Worm (Caenorhabditis elegans) whole organism, mixed stage, embryonic: ENCODE results near the gene Y50D4A.4.
A peak's percentile ranks its signal among the peaks of the same experiment; 100 is the strongest.

ENCODE experiments used
- M03D4.4 ChIP-seq: sonication (generic microtip); optimal IDR thresholded peaks from 2 replicates; lab custom pipeline; 2017; ENCODE audit warnings: mild to moderate bottlenecking, missing genetic modification characterization, missing compliant biosample characterization
- bed-3 ChIP-seq: fragments of 200-800 bp; sonication (Bioruptor generic); optimal IDR thresholded peaks from 3 replicates; lab custom pipeline; 2018; ENCODE audit warnings: mild to moderate bottlenecking, missing genetic modification characterization, moderate library complexity, missing compliant biosample characterization
- blmp-1 ChIP-seq: fragments of 150-350 bp; optimal IDR thresholded peaks from 2 replicates; lab custom pipeline; 2014; ENCODE audit warnings: missing biosample characterization, missing genetic modification characterization
- ceh-39 ChIP-seq: fragments of 150-350 bp; optimal IDR thresholded peaks from 2 replicates; lab custom pipeline; 2014; ENCODE audit warnings: missing biosample characterization, missing genetic modification characterization
- ceh-83 ChIP-seq: fragments of 200-800 bp; sonication (Bioruptor generic); optimal IDR thresholded peaks from 2 replicates; lab custom pipeline; 2018; ENCODE audit warnings: mild to moderate bottlenecking, missing genetic modification characterization, missing compliant biosample characterization
- ces-1 ChIP-seq: fragments of 150-350 bp; optimal IDR thresholded peaks from 2 replicates; lab custom pipeline; 2014; ENCODE audit warnings: missing biosample characterization, missing genetic modification reagents, missing genetic modification characterization
- cnd-1 ChIP-seq: fragments of 200-800 bp; sonication (Bioruptor generic); optimal IDR thresholded peaks from 2 replicates; lab custom pipeline; 2018; ENCODE audit warnings: mild to moderate bottlenecking, missing genetic modification characterization, missing compliant biosample characterization
- elt-1 ChIP-seq: sonication (generic microtip); optimal IDR thresholded peaks from 2 replicates; lab custom pipeline; 2017; ENCODE audit warnings: missing genetic modification characterization, mild to moderate bottlenecking, missing compliant biosample characterization, antibody characterized with exemption, moderate library complexity, borderline replicate concordance; ENCODE audit not compliant: insufficient read depth
- elt-3 ChIP-seq: fragments of 150-350 bp; optimal IDR thresholded peaks from 2 replicates; lab custom pipeline; 2014; ENCODE audit warnings: missing biosample characterization, missing genetic modification characterization
- ham-2 ChIP-seq: fragments of 200-800 bp; sonication (Bioruptor generic); optimal IDR thresholded peaks from 2 replicates; lab custom pipeline; 2018; ENCODE audit warnings: mild to moderate bottlenecking, missing genetic modification characterization, missing compliant biosample characterization
- hlh-1 ChIP-seq: fragments of 150-350 bp; optimal IDR thresholded peaks from 2 replicates; lab custom pipeline; 2014; ENCODE audit warnings: missing biosample characterization, missing genetic modification reagents, missing genetic modification characterization
- lin-13 ChIP-seq: fragments of 150-350 bp; optimal IDR thresholded peaks from 2 replicates; lab custom pipeline; 2014; ENCODE audit warnings: missing biosample characterization, missing genetic modification characterization
- mab-5 ChIP-seq: fragments of 150-350 bp; optimal IDR thresholded peaks from 2 replicates; lab custom pipeline; 2014; ENCODE audit warnings: missing biosample characterization, missing genetic modification characterization
- mep-1 ChIP-seq: fragments of 150-350 bp; optimal IDR thresholded peaks from 2 replicates; lab custom pipeline; 2017; ENCODE audit warnings: missing biosample characterization, missing genetic modification reagents, missing genetic modification characterization, inconsistent platforms
- mls-2 ChIP-seq: sonication (generic microtip); optimal IDR thresholded peaks from 2 replicates; lab custom pipeline; 2016; ENCODE audit warnings: mild to moderate bottlenecking, missing genetic modification characterization, moderate library complexity, missing compliant biosample characterization
- nhr-12 ChIP-seq: fragments of 150-350 bp; optimal IDR thresholded peaks from 2 replicates; lab custom pipeline; 2014; ENCODE audit warnings: missing biosample characterization, missing genetic modification characterization
- nhr-2 ChIP-seq: fragments of 150-350 bp; optimal IDR thresholded peaks from 2 replicates; lab custom pipeline; 2014; ENCODE audit warnings: missing biosample characterization, missing genetic modification characterization
- nhr-76 ChIP-seq: sonication (generic microtip); optimal IDR thresholded peaks from 2 replicates; lab custom pipeline; 2017; ENCODE audit warnings: missing biosample characterization, missing genetic modification characterization
- pha-4 ChIP-seq: fragments of 150-350 bp; optimal IDR thresholded peaks from 2 replicates; lab custom pipeline; 2018; ENCODE audit warnings: missing biosample characterization, missing genetic modification reagents, missing genetic modification characterization
- sem-2 ChIP-seq: fragments of 200-800 bp; sonication (Bioruptor generic); optimal IDR thresholded peaks from 2 replicates; lab custom pipeline; 2018; ENCODE audit warnings: mild to moderate bottlenecking, missing genetic modification characterization, missing compliant biosample characterization
- snpc-4 ChIP-seq: fragments of 150-350 bp; optimal IDR thresholded peaks from 2 replicates; lab custom pipeline; 2014; ENCODE audit warnings: missing biosample characterization, missing genetic modification characterization
- sptf-1 ChIP-seq: sonication (generic microtip); optimal IDR thresholded peaks from 2 replicates; lab custom pipeline; 2017; ENCODE audit warnings: mild to moderate bottlenecking, missing genetic modification characterization, moderate library complexity, missing compliant biosample characterization
- unc-120 ChIP-seq: sonication (generic microtip); optimal IDR thresholded peaks from 2 replicates; lab custom pipeline; 2017; ENCODE audit warnings: missing genetic modification characterization, missing compliant biosample characterization; ENCODE audit not compliant: poor library complexity, severe bottlenecking
- unc-62 ChIP-seq: fragments of 150-350 bp; optimal IDR thresholded peaks from 2 replicates; lab custom pipeline; 2014; ENCODE audit warnings: missing biosample characterization, missing genetic modification reagents, missing genetic modification characterization
- zip-8 ChIP-seq: fragments of 150-350 bp; optimal IDR thresholded peaks from 2 replicates; lab custom pipeline; 2014; ENCODE audit warnings: missing biosample characterization, missing genetic modification characterization

The Y50D4A.4 gene

ce11 chrV:1227756-1228665, 32.1 kb upstream of the Y50D4A.4 start:
- TF ChIP-seq nhr-12: no peak
- peak; percentile 88 for TF ChIP-seq ces-1 (GFP tag; lab: Kevin White, UChicago)
- TF ChIP-seq ham-2 (GFP tag; lab: Kevin White, UChicago): no peak
- TF ChIP-seq pha-4 (tag; lab: Kevin White, UChicago): no peak
- TF ChIP-seq zip-8: peak; percentile 57
- TF ChIP-seq unc-62 (GFP tag; lab: Kevin White, UChicago): peak; percentile 81
- peak; percentile 18 for TF ChIP-seq nhr-2 (tag; lab: Kevin White, UChicago)
- no peak for TF ChIP-seq mep-1

ce11 chrV:1226239-1226638, 30.3 kb upstream of the Y50D4A.4 start:
- TF ChIP-seq ces-1 (GFP tag; lab: Kevin White, UChicago) (no peak), cnd-1 (tag; lab: Kevin White, UChicago) (no peak), mab-5 (tag; lab: Kevin White, UChicago) (no peak), M03D4.4 (tag; lab: Kevin White, UChicago) (no peak), unc-120 (tag; lab: Kevin White, UChicago) (no peak), lin-13 (tag; lab: Kevin White, UChicago) (no peak), bed-3 (GFP tag; lab: Kevin White, UChicago) (no peak), elt-3 (no peak), ceh-39 (tag; lab: Kevin White, UChicago) (no peak), sem-2 (GFP tag; lab: Kevin White, UChicago) (no peak), hlh-1 (tag; lab: Kevin White, UChicago) (no peak), zip-8 (no peak), mep-1 (no peak)

- peak; percentile 98 for TF ChIP-seq ces-1 (GFP tag; lab: Kevin White, UChicago)
- TF ChIP-seq pha-4 (tag; lab: Kevin White, UChicago): no peak
Measured at ce11 chrV:1223559-1223958, 27.6 kb upstream of the Y50D4A.4 start.

DNA sequence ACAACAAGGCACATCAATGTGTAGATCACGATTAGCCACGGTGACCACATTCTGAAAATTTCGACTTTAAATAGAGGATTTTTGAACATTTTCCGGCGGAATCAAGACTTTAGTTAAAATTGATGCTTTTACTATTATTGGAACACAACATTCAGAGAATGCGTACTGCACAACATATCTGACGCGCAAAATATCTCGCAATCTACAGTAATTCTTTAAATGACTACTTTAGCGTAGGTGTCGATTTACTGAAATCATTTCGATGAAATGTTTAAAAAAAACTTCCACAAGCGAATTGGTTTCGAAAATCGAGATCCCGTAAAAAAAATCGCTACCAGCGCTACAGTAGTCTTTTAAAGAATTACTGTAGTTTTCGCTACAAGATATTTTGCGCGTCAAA, 24.6 kb upstream of the Y50D4A.4 start, which contains the start of gene Y50D4A.10:
Y50D4A.10 (minus strand) TSS at position 57 of the 400 bp plus-strand sequence.
- TF ChIP-seq blmp-1 (tag; lab: Kevin White, UChicago) (no peak), zip-8 (peak; percentile 84)

- TF ChIP-seq cnd-1 (tag; lab: Kevin White, UChicago) (no peak), nhr-76 (no peak), ham-2 (GFP tag; lab: Kevin White, UChicago) (no peak), ceh-83 (GFP tag; lab: Kevin White, UChicago) (no peak), snpc-4 (tag; lab: Kevin White, UChicago) (no peak), M03D4.4 (tag; lab: Kevin White, UChicago) (no peak)
Measured at ce11 chrV:1207589-1207988, 11.7 kb upstream of the Y50D4A.4 start, which contains the start of gene Y50D4A.1. TSS of gene Y50D4A.1 (plus strand) at chrV:1207889.

DNA sequence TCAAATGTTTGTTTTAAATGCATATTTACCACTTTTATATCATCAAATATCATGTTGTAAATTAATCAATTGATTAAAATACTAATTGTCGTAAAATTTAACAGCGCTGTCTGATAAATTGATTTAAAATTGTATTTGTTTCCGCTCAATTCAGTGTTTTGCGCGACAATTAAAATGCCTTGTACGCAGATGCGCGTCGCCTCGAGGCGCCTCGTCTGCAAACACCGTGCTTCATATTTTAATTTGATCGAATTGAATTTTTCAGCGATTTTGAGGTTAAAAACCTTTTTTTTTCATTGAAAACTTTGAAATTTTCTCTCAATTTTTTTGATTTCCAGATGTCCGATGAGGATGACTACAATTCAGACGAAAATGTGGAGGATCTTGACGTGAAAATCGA, 11.0 kb upstream of the Y50D4A.4 start, which contains the start of gene Y50D4A.5:
Y50D4A.5 (plus strand) TSS at position 337 of the 400 bp plus-strand sequence.
- TF ChIP-seq unc-120 (tag; lab: Kevin White, UChicago) (no peak), mls-2 (tag; lab: Kevin White, UChicago) (peak; percentile 11), elt-1 (tag; lab: Kevin White, UChicago) (no peak), pha-4 (tag; lab: Kevin White, UChicago) (no peak), elt-3 (no peak), bed-3 (GFP tag; lab: Kevin White, UChicago) (no peak), hlh-1 (tag; lab: Kevin White, UChicago) (no peak), sptf-1 (tag; lab: Kevin White, UChicago) (no peak), sem-2 (GFP tag; lab: Kevin White, UChicago) (no peak), snpc-4 (tag; lab: Kevin White, UChicago) (no peak), ces-1 (GFP tag; lab: Kevin White, UChicago) (peak; percentile 64)
